Worm (Caenorhabditis elegans): Measurements from ENCODE around the gene lrpr-1.

- TF ChIP-seq nhr-77 (tag; optimal IDR thresholded peaks at IDR 0.05) (no peak), aly-2 (tag; optimal IDR thresholded peaks at IDR 0.05) (no peak), daf-19 (GFP tag; conservative IDR thresholded peaks at IDR 0.05) (no peak), rbr-2 (tag; optimal IDR thresholded peaks at IDR 0.05) (no peak), nhr-237 (tag; optimal IDR thresholded peaks at IDR 0.05) (no peak), ama-1 (optimal IDR thresholded peaks at IDR 0.05) (no peak), fos-1 (tag; optimal IDR thresholded peaks at IDR 0.05) (no peak), tag-97 (GFP tag; IDR thresholded peaks at IDR 0.05) (no peak), lim-7 (GFP tag; IDR thresholded peaks at IDR 0.05) (no peak), hlh-30 (tag; optimal IDR thresholded peaks at IDR 0.05; ENCODE audit: insufficient read depth) (no peak), lin-13 (GFP tag; optimal IDR thresholded peaks at IDR 0.05) (no peak), madf-5 (GFP tag; IDR thresholded peaks at IDR 0.05) (no peak), lir-3 (tag; optimal IDR thresholded peaks at IDR 0.05) (no peak)
These were observed 5.3 kb downstream of the lrpr-1 start, which contains the start of gene C04E6.13 for ce11 chrV:5912426-5912825.

All from whole organism, L4 larva.